Worm (Caenorhabditis elegans): ENCODE results near the gene Y46G5A.20.

Gene Y46G5A.20

DNA sequence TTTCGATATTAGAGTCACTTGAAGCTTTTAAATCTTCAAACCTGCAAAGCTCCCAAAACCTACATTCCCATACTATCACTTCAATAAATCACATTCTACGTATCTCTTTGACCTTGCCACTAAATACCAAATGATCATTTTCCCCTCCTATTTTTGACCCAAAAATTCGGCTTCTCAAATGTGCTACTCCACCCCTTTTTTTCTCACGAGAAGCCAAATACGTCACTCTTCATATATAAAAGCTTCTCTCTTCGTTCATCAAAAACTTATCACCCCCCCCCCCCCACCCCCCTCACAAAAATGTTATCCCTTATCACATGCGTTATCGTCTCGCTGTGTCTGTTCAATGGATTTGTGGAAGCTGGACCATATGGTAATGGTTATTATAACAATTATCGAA, 15.9 kb downstream of the Y46G5A.20 start, which contains the start of gene Y46G5A.38:
Y46G5A.38 (plus strand) TSS at position 301 of the 400 bp plus-strand sequence.
- TF ChIP-seq nhr-12 (tag; optimal IDR thresholded peaks at IDR 0.05) = no peak
- TF ChIP-seq nhr-11 (tag; optimal IDR thresholded peaks at IDR 0.05) = no peak
- no peak for TF ChIP-seq fkh-10 (GFP tag; optimal IDR thresholded peaks at IDR 0.05)
- no peak for TF ChIP-seq zip-4 (GFP tag; optimal IDR thresholded peaks at IDR 0.05)
- no peak for TF ChIP-seq unc-30 (tag; optimal IDR thresholded peaks at IDR 0.05)
- TF ChIP-seq aly-2 (tag; optimal IDR thresholded peaks at IDR 0.05) = no peak
- no peak for TF ChIP-seq hlh-17 (GFP tag; optimal IDR thresholded peaks at IDR 0.05; ENCODE audit: borderline replicate concordance)
- TF ChIP-seq hlh-4 (tag; optimal IDR thresholded peaks at IDR 0.05) = no peak
- no peak for TF ChIP-seq egl-27 (tag; optimal IDR thresholded peaks at IDR 0.05)
- TF ChIP-seq nhr-28 (tag; optimal IDR thresholded peaks at IDR 0.05) = no peak
- TF ChIP-seq C16A3.4 (tag; optimal IDR thresholded peaks at IDR 0.05) = no peak
- no peak for TF ChIP-seq lin-39 (tag; optimal IDR thresholded peaks at IDR 0.05)
- TF ChIP-seq efl-3 (GFP tag; optimal IDR thresholded peaks at IDR 0.05) = no peak

DNA sequence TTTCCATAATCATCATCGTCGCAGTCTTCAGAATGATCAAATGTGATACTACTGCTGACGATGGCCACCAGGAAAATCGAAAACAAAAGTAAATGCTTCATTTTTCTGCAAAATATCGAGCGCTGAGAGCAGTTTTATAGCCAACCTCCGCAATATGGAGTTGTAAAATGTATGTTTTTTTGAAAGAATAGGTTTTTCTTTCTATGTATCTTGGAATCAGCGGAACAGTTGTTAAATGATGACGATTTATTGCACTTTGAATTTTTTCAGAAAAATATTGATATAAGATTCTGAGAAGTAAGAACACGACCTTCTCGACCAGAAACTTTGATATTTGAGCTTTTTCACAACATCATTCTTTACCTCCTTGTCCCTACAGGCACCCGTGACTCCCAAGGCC, 18.1 kb downstream of the Y46G5A.20 start, which contains the start of gene Y46G5A.23:
Y46G5A.23 (minus strand) TSS at position 101 of the 400 bp plus-strand sequence.
- TF ChIP-seq egl-13 (tag; optimal IDR thresholded peaks at IDR 0.05) = no peak
- no peak for TF ChIP-seq lin-14 (GFP tag; optimal IDR thresholded peaks at IDR 0.05)
- no peak for TF ChIP-seq alr-1 (tag; optimal IDR thresholded peaks at IDR 0.05; ENCODE audit: borderline replicate concordance)
- no peak for TF ChIP-seq mep-1 (tag; optimal IDR thresholded peaks at IDR 0.05)
- TF ChIP-seq hpl-2 (GFP tag; optimal IDR thresholded peaks at IDR 0.05) = no peak
- TF ChIP-seq unc-62 (GFP tag; optimal IDR thresholded peaks at IDR 0.05) = no peak
- no peak for TF ChIP-seq hlh-17 (GFP tag; optimal IDR thresholded peaks at IDR 0.05; ENCODE audit: borderline replicate concordance)
- no peak for TF ChIP-seq dsc-1 (tag; optimal IDR thresholded peaks at IDR 0.05)
- no peak for TF ChIP-seq Y116A8C.19 (tag; optimal IDR thresholded peaks at IDR 0.05; ENCODE audit: borderline replicate concordance)
- no peak for TF ChIP-seq irx-1 (tag; optimal IDR thresholded peaks at IDR 0.05)
- no peak for TF ChIP-seq hlh-4 (tag; optimal IDR thresholded peaks at IDR 0.05)
- no peak for TF ChIP-seq blmp-1 (tag; optimal IDR thresholded peaks at IDR 0.05)
- no peak for TF ChIP-seq efl-3 (GFP tag; optimal IDR thresholded peaks at IDR 0.05)
- no peak for TF ChIP-seq lir-3 (tag; optimal IDR thresholded peaks at IDR 0.05; ENCODE audit: poor library complexity)
- TF ChIP-seq swsn-7 (tag; optimal IDR thresholded peaks at IDR 0.05) = no peak
- no peak for TF ChIP-seq ztf-11 (tag; optimal IDR thresholded peaks at IDR 0.05)
- no peak for TF ChIP-seq lsy-2 (tag; optimal IDR thresholded peaks at IDR 0.05)
- TF ChIP-seq skn-1 (tag; optimal IDR thresholded peaks at IDR 0.05) = no peak
- no peak for TF ChIP-seq mab-9 (GFP tag; IDR thresholded peaks at IDR 0.05)

ce11 chrII:12830347-12830746, 19.5 kb downstream of the Y46G5A.20 start, which contains the start of gene bcmo-1:
Gene bcmo-1, plus strand, starts transcription at chrII:12830676.
- TF ChIP-seq sox-4 (tag; optimal IDR thresholded peaks at IDR 0.05) (no peak), elt-2 (tag; optimal IDR thresholded peaks at IDR 0.05) (no peak), tlp-1 (tag; optimal IDR thresholded peaks at IDR 0.05) (no peak), ceh-82 (tag; optimal IDR thresholded peaks at IDR 0.05) (no peak), aly-2 (tag; optimal IDR thresholded peaks at IDR 0.05) (no peak), nhr-20 (tag; optimal IDR thresholded peaks at IDR 0.05) (peak; percentile 25), zip-4 (GFP tag; optimal IDR thresholded peaks at IDR 0.05) (no peak)

DNA sequence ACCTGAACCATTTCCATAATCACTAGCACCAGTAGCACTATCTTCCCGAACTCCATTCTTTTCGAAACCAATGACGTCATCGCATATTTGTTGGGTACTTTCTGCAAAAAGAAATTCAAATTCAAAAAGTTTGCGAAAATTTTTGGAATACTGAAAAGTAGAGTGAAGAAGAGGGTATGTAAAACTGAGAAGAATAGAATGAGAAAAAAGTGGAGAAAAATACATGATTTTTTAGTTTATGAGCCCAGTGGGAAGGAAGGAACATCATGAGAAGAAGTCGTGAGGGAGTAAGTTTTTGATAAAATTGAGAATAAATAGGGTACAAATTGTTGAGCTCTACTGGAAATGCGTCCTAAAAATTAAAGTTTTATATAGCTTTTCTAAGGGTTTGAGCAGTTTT, 29.2 kb downstream of the Y46G5A.20 start, which contains the start of gene lgc-35:
lgc-35 (minus strand) TSS at position 101 of the 400 bp plus-strand sequence.
- no peak for TF ChIP-seq alr-1 (tag; optimal IDR thresholded peaks at IDR 0.05; ENCODE audit: borderline replicate concordance)
- TF ChIP-seq ceh-88 (GFP tag; IDR thresholded peaks at IDR 0.05) = no peak
- TF ChIP-seq C04F5.9 (tag; optimal IDR thresholded peaks at IDR 0.05) = no peak
- no peak for TF ChIP-seq unc-98 (GFP tag; IDR thresholded peaks at IDR 0.05)
- TF ChIP-seq fkh-10 (GFP tag; optimal IDR thresholded peaks at IDR 0.05) = no peak
- TF ChIP-seq nhr-20 (tag; optimal IDR thresholded peaks at IDR 0.05) = no peak
- no peak for TF ChIP-seq elt-3 (tag; optimal IDR thresholded peaks at IDR 0.05)
- no peak for TF ChIP-seq pag-3 (tag; optimal IDR thresholded peaks at IDR 0.05; ENCODE audit: borderline replicate concordance, insufficient read depth)
- TF ChIP-seq zag-1 (tag; optimal IDR thresholded peaks at IDR 0.05) = no peak
- no peak for TF ChIP-seq C34B4.2 (tag; optimal IDR thresholded peaks at IDR 0.05)
- no peak for TF ChIP-seq skn-1 (tag; optimal IDR thresholded peaks at IDR 0.05)
